Fruit fly (Drosophila melanogaster): ENCODE results near the gene CG31088.

Gene CG31088

dm6 chr3R:15950843-15951242 lies at the start of gene CG31088, which contains the start of gene CG46383:
Gene CG31088 (minus strand): TSS chr3R:15950943.
Gene CG46383 (minus strand): TSS chr3R:15950943.
- TF ChIP-seq CG10431 (GFP tag; optimal IDR thresholded peaks at IDR 0.05) (no peak), Lhr (GFP tag; optimal IDR thresholded peaks at IDR 0.05) (no peak), run (tag; optimal IDR thresholded peaks at IDR 0.05) (no peak), CG10209 (GFP tag; optimal IDR thresholded peaks at IDR 0.05) (no peak), amos (GFP tag; IDR thresholded peaks at IDR 0.05; ENCODE audit: partially characterized antibody) (no peak), CG7786 (GFP tag; optimal IDR thresholded peaks at IDR 0.05) (no peak), CG2120 (GFP tag; optimal IDR thresholded peaks at IDR 0.05) (no peak), CG1529 (GFP tag; optimal IDR thresholded peaks at IDR 0.05) (no peak), E2f2 (GFP tag; IDR thresholded peaks at IDR 0.05) (no peak), CG6175 (GFP tag; IDR thresholded peaks at IDR 0.05) (no peak), Rfx (GFP tag; IDR thresholded peaks at IDR 0.05) (no peak), CG17829 (tag; optimal IDR thresholded peaks at IDR 0.05) (no peak), CG8290 (GFP tag; optimal IDR thresholded peaks at IDR 0.05) (no peak), CG8290 (tag; optimal IDR thresholded peaks at IDR 0.05) (no peak), mam (GFP tag; optimal IDR thresholded peaks at IDR 0.05) (no peak), HLH54F (GFP tag; optimal IDR thresholded peaks at IDR 0.05) (no peak), unc-4 (GFP tag; IDR thresholded peaks at IDR 0.05; ENCODE audit: partially characterized antibody) (no peak), ewg (GFP tag; optimal IDR thresholded peaks at IDR 0.05) (no peak)

DNA sequence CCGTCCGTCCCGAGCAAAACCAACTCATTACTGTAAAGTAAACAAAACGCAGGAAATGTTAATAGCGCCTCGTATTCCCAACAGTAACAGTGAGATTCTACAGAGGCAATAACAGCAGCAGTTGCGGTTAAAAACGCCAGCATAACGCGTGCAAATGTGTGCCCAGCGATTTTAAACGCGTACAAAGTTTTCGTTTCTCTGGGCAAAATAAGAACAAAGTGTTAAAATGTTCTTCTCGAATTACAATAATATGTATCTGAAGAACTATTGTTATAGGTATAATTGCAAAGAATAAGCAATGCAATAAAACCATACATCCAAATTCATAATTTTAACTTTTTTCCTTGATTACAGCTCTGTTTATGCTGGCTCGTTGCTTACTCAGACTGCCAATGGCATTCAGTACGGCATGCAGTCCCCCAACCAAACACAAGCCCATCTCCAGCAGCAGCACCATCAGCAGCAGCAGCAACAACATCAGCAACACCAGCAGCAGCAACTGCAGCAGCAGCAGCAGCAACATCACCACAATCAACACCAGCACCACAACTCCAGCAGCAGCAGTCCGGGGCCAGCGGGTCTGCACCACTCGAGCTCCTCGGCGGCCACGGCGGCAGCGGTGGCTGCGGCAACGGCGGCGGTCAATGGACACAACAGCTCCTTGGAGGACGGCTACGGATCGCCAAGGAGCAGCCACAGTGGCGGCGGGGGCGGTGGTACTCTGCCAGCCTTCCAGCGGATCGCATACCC lies 48.4 kb upstream of the CG31088 start:
- no peak for TF ChIP-seq CG7786 (GFP tag; optimal IDR thresholded peaks at IDR 0.05)
- TF ChIP-seq nmo (GFP tag; optimal IDR thresholded peaks at IDR 0.05) = no peak
- no peak for TF ChIP-seq CG17385 (GFP tag; optimal IDR thresholded peaks at IDR 0.05)
- TF ChIP-seq Rfx (GFP tag; IDR thresholded peaks at IDR 0.05) = no peak
- TF ChIP-seq so (GFP tag; IDR thresholded peaks at IDR 0.05) = no peak
- TF ChIP-seq Blimp-1 (GFP tag; optimal IDR thresholded peaks at IDR 0.05) = no peak
- TF ChIP-seq seq (GFP tag; IDR thresholded peaks at IDR 0.05) = no peak
- peak; percentile 99 for TF ChIP-seq CG8359 (GFP tag; optimal IDR thresholded peaks at IDR 0.05; ENCODE audit: borderline replicate concordance)
- TF ChIP-seq CG18764 (GFP tag; optimal IDR thresholded peaks at IDR 0.05) = no peak
- TF ChIP-seq Med (GFP tag) = peak; percentile 59
- TF ChIP-seq Optix (GFP tag; IDR thresholded peaks at IDR 0.05) = no peak
- no peak for TF ChIP-seq CG7839 (tag; optimal IDR thresholded peaks at IDR 0.05)
- no peak for TF ChIP-seq gcm2 (GFP tag; optimal IDR thresholded peaks at IDR 0.05)
- no peak for TF ChIP-seq CG10321 (GFP tag; IDR thresholded peaks at IDR 0.05)
- no peak for TF ChIP-seq Hmr (GFP tag; optimal IDR thresholded peaks at IDR 0.05)
- peak; percentile 23; the same call in 1 of the 2 replicates for TF ChIP-seq CG4360 (GFP tag; IDR thresholded peaks at IDR 0.05)
- TF ChIP-seq Hr3 (GFP tag; optimal IDR thresholded peaks at IDR 0.05) = no peak
- no peak for TF ChIP-seq CG17612 (GFP tag; IDR thresholded peaks at IDR 0.05)
- TF ChIP-seq Dref (GFP tag; IDR thresholded peaks at IDR 0.05) = 0 out of 2 replicates have a peak, but pooled peaks have one; percentile 23
- peak in 1 of 2 experiments; percentile 58 for TF ChIP-seq Dfd (GFP tag; optimal IDR thresholded peaks at IDR 0.05)
- 0 out of 2 replicates have a peak, but pooled peaks have one; percentile 9 for TF ChIP-seq Rx (GFP tag; IDR thresholded peaks at IDR 0.05)

dm6 chr3R:15994573-15994869 lies 43.8 kb upstream of the CG31088 start:
- TF ChIP-seq CG8359 (GFP tag; optimal IDR thresholded peaks at IDR 0.05; ENCODE audit: borderline replicate concordance) = peak; percentile 34
- TF ChIP-seq Jarid2 (GFP tag; optimal IDR thresholded peaks at IDR 0.05) = peak; percentile 49
- peak; percentile 51 for TF ChIP-seq Ets65A (GFP tag)
- TF ChIP-seq crol (GFP tag; IDR thresholded peaks at IDR 0.05) = 0 out of 2 replicates have a peak, but pooled peaks have one; percentile 0
- peak; percentile 90 for TF ChIP-seq CG15479 (GFP tag; optimal IDR thresholded peaks at IDR 0.05)
- no peak for TF ChIP-seq rib (GFP tag; IDR thresholded peaks at IDR 0.05)
- no peak for TF ChIP-seq CG13775 (GFP tag; optimal IDR thresholded peaks at IDR 0.05)
- no peak for TF ChIP-seq trh (GFP tag; optimal IDR thresholded peaks at IDR 0.05)
- TF ChIP-seq CG10321 (GFP tag; IDR thresholded peaks at IDR 0.05) = no peak
- no peak for TF ChIP-seq gcm2 (GFP tag; optimal IDR thresholded peaks at IDR 0.05)
- TF ChIP-seq Med (GFP tag) = peak; percentile 15
- TF ChIP-seq Hr3 (GFP tag; optimal IDR thresholded peaks at IDR 0.05) = no peak
